Worm (Caenorhabditis elegans): ENCODE measurements around the gene ZC449.5.

ZC449.5 gene

DNA sequence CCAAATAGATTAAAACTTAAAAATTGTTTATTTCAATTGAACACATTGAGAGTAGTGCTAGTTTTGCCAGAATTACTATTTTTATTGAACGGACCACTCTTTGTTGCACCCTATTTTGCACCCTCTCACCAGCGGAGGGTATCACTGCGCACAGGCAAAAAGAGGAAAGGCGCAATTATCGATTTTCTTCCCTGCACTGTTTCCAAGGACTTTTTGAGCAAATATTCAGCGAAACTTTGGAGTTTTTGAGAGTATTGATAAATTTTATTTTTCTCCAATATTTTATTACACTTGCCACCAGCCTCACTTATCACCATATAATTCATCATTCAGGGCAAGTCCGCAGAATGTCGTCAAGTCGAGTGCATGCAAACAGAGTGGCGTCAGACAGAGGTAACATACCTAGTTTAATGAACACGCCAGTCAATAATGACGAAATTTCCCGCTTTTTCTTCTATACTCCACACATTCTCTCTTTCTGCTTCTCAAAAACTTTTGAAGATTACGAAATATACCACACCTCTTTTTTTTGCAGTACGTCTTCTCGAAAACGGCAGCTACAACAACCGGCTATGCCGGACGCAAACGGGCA is 19.4 kb downstream of the ZC449.5 start:
- TF ChIP-seq flt-1 (GFP tag; IDR thresholded peaks at IDR 0.05) (no peak), ceh-13 (GFP tag; optimal IDR thresholded peaks at IDR 0.05) (no peak), ceh-36 (tag; optimal IDR thresholded peaks at IDR 0.05) (no peak), ets-7 (tag; optimal IDR thresholded peaks at IDR 0.05) (no peak), B0310.2 (tag; optimal IDR thresholded peaks at IDR 0.05) (no peak), tra-4 (tag; optimal IDR thresholded peaks at IDR 0.05) (no peak), pes-1 (GFP tag; IDR thresholded peaks at IDR 0.05) (no peak), F13C5.2 (tag; optimal IDR thresholded peaks at IDR 0.05) (no peak), sea-1 (GFP tag; conservative IDR thresholded peaks at IDR 0.05) (no peak)

ce11 chrX:5017591-5017990 is 20.0 kb downstream of the ZC449.5 start, which contains the start of gene sek-3:
sek-3 (plus strand) TSS chrX:5017891.
- TF ChIP-seq aly-1 (tag; optimal IDR thresholded peaks at IDR 0.05) (no peak), scrt-1 (GFP tag; IDR thresholded peaks at IDR 0.05) (no peak), ceh-36 (tag; optimal IDR thresholded peaks at IDR 0.05) (no peak), F13C5.2 (tag; optimal IDR thresholded peaks at IDR 0.05) (no peak), sea-1 (GFP tag; conservative IDR thresholded peaks at IDR 0.05) (no peak), tra-4 (tag; optimal IDR thresholded peaks at IDR 0.05) (no peak), hmbx-1 (tag; optimal IDR thresholded peaks at IDR 0.05) (no peak), tbx-37 (GFP tag; conservative IDR thresholded peaks at IDR 0.05) (no peak), hnd-1 (tag; optimal IDR thresholded peaks at IDR 0.05) (no peak), pes-1 (GFP tag; IDR thresholded peaks at IDR 0.05) (no peak), tbx-11 (GFP tag; IDR thresholded peaks at IDR 0.05) (no peak), B0310.2 (tag; optimal IDR thresholded peaks at IDR 0.05) (no peak), ama-1 (optimal IDR thresholded peaks at IDR 0.05) (no peak), ets-7 (tag; optimal IDR thresholded peaks at IDR 0.05) (no peak), ceh-13 (GFP tag; optimal IDR thresholded peaks at IDR 0.05) (no peak)

ce11 chrX:5015775-5016174 is 21.8 kb downstream of the ZC449.5 start, which contains the start of gene ZC449.8:
ZC449.8 (plus strand) TSS chrX:5016075.
- TF ChIP-seq ceh-36 (tag; optimal IDR thresholded peaks at IDR 0.05) (no peak), hmbx-1 (tag; optimal IDR thresholded peaks at IDR 0.05) (no peak), flt-1 (GFP tag; IDR thresholded peaks at IDR 0.05) (no peak), tbx-11 (GFP tag; IDR thresholded peaks at IDR 0.05) (no peak), tra-4 (tag; optimal IDR thresholded peaks at IDR 0.05) (no peak), B0310.2 (tag; optimal IDR thresholded peaks at IDR 0.05) (no peak), tbx-37 (GFP tag; conservative IDR thresholded peaks at IDR 0.05) (no peak), scrt-1 (GFP tag; IDR thresholded peaks at IDR 0.05) (no peak), hmg-4 (GFP tag; optimal IDR thresholded peaks at IDR 0.05) (no peak), sea-1 (GFP tag; conservative IDR thresholded peaks at IDR 0.05) (no peak), ets-7 (tag; optimal IDR thresholded peaks at IDR 0.05) (no peak), ama-1 (optimal IDR thresholded peaks at IDR 0.05) (no peak), pes-1 (GFP tag; IDR thresholded peaks at IDR 0.05) (no peak), hnd-1 (tag; optimal IDR thresholded peaks at IDR 0.05) (no peak), ceh-13 (GFP tag; optimal IDR thresholded peaks at IDR 0.05) (no peak)

DNA sequence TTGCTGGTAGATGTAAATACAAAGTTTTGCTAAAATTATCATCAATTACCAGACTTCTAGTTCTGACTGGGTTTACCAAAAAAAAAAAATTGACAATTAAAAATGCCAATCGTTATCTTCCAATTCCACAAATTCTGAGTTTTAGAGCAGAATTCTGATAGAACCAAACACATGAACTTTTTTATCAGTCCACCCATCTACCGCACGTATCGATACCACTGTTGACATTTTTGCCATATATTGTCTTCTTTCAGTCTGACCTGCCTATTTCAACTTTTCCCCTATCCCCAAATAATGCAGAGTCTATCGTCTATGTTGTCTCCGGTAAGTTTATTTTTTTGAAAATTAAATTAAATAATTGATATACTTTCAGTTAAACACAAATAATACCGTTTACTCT is 23.7 kb downstream of the ZC449.5 start, which contains the start of gene ZC449.7:
Gene ZC449.7 (plus strand): TSS at position 249 of the 400 bp plus-strand sequence.
- TF ChIP-seq hnd-1 (tag; optimal IDR thresholded peaks at IDR 0.05) (no peak), ets-7 (tag; optimal IDR thresholded peaks at IDR 0.05) (no peak)

ce11 chrX:5009000-5009399 is 28.6 kb downstream of the ZC449.5 start, which contains the start of gene hsd-3:
hsd-3 (plus strand) TSS chrX:5009300.
- TF ChIP-seq ceh-13 (GFP tag; optimal IDR thresholded peaks at IDR 0.05) = no peak
- TF ChIP-seq tbx-11 (GFP tag; IDR thresholded peaks at IDR 0.05) = no peak
- TF ChIP-seq hnd-1 (tag; optimal IDR thresholded peaks at IDR 0.05) = no peak
- no peak for TF ChIP-seq aly-1 (tag; optimal IDR thresholded peaks at IDR 0.05)
- TF ChIP-seq flt-1 (GFP tag; IDR thresholded peaks at IDR 0.05) = no peak
- TF ChIP-seq sea-1 (GFP tag; conservative IDR thresholded peaks at IDR 0.05) = no peak
- TF ChIP-seq hmbx-1 (tag; optimal IDR thresholded peaks at IDR 0.05) = no peak
- TF ChIP-seq tra-4 (tag; optimal IDR thresholded peaks at IDR 0.05) = no peak
- TF ChIP-seq scrt-1 (GFP tag; IDR thresholded peaks at IDR 0.05) = no peak
- TF ChIP-seq hmg-4 (GFP tag; optimal IDR thresholded peaks at IDR 0.05) = no peak
- TF ChIP-seq F13C5.2 (tag; optimal IDR thresholded peaks at IDR 0.05) = no peak
- no peak for TF ChIP-seq ets-7 (tag; optimal IDR thresholded peaks at IDR 0.05)
- no peak for TF ChIP-seq tbx-37 (GFP tag; conservative IDR thresholded peaks at IDR 0.05)
- no peak for TF ChIP-seq ceh-36 (tag; optimal IDR thresholded peaks at IDR 0.05)

DNA sequence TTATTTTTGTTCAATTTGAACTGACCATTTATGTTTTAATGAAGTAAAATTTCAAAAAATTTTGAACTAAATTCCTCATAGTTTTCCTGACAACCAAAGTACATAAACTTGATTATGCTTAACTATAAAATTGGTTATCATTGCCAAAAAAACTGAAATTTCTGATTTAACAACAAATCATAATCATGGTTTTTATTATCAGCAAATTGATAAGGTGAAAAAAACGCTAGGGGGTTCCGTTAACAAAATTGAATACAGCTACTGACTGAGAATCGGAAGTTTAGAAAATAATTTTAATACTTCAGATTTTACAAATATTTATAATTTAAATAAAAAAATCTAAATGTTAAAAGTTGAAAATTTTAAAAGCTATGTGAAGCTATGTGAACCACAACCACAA is 30.6 kb downstream of the ZC449.5 start:
- TF ChIP-seq B0310.2 (tag; optimal IDR thresholded peaks at IDR 0.05) (no peak), F13C5.2 (tag; optimal IDR thresholded peaks at IDR 0.05) (no peak), ceh-13 (GFP tag; optimal IDR thresholded peaks at IDR 0.05) (no peak), scrt-1 (GFP tag; IDR thresholded peaks at IDR 0.05) (no peak), tra-4 (tag; optimal IDR thresholded peaks at IDR 0.05) (no peak), hnd-1 (tag; optimal IDR thresholded peaks at IDR 0.05) (no peak)

DNA sequence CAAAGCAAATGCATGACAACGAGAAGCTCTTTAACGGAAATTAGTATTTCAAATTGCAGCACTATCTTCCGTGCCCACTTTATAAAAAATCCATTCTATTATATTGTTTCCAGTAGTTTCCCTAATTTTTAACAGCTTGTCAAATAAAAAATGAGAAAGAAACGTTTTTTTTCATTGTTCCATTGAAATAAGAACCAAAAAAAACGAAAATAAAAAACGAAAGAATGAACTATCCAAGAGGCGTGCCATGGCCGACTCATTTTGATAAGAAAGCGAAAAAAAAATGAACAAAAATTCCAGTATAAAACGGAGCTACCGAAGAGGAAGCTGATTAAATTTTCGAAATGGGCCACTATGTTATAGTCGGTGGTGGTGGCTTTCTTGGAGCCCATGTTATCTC is 32.6 kb downstream of the ZC449.5 start, which contains the start of gene hsd-2:
Gene hsd-2 (plus strand): TSS at position 301 of the 400 bp plus-strand sequence.
- TF ChIP-seq hnd-1 (tag; optimal IDR thresholded peaks at IDR 0.05) = no peak

DNA sequence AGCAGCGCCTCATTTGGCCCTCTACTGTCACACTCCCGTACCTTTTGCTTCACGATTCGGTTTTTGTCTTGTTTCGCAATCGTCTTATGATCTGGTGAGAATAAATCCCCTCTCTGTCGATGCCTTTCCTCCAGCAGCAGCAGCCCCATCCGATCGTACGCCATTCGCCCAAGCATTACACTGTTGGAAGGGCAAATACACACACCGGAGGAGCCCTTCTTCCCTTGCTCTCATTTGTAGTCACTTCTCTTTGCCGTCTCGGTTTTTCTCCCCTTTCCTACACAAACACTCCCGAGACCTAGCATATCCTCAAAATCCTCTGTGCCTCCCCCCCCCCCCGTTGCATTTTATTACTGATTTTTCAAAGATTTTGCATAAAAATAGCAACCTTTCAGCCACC is 38.7 kb downstream of the ZC449.5 start, which contains the start of gene set-30:
Gene set-30 (plus strand): TSS at position 396 of the 400 bp plus-strand sequence.
- no peak for TF ChIP-seq tra-4 (tag; optimal IDR thresholded peaks at IDR 0.05)
- no peak for TF ChIP-seq sea-1 (GFP tag; conservative IDR thresholded peaks at IDR 0.05)
- no peak for TF ChIP-seq ets-7 (tag; optimal IDR thresholded peaks at IDR 0.05)
- TF ChIP-seq hmg-4 (GFP tag; optimal IDR thresholded peaks at IDR 0.05) = peak; percentile 52
- no peak for TF ChIP-seq hmbx-1 (tag; optimal IDR thresholded peaks at IDR 0.05)
- no peak for TF ChIP-seq aly-1 (tag; optimal IDR thresholded peaks at IDR 0.05)
